Worm (Caenorhabditis elegans) whole organism, L4 larva: ENCODE measurements around the gene unc-24.
"Not testable (repeated sequence)": the region's sequence is repeated elsewhere in the genome, so short reads cannot be mapped to it uniquely, and the experiment has no call there.

Source experiments
- F37D6.2 ChIP-seq: sonication (generic microtip); optimal IDR thresholded peaks from 2 replicates; lab custom pipeline; 2016; ENCODE audit warnings: mild to moderate bottlenecking, missing genetic modification characterization, missing compliant biosample characterization
- F44E2.7 ChIP-seq: fragments of 200-800 bp; sonication (Bioruptor generic); IDR thresholded peaks from 2 replicates; pipeline ENCODE4 v2.1.2; 2022; ENCODE audit warnings: missing genetic modification characterization, missing compliant biosample characterization
- F49E8.2 ChIP-seq: sonication (generic microtip); optimal IDR thresholded peaks from 2 replicates; lab custom pipeline; 2016; ENCODE audit warnings: missing compliant biosample characterization, mild to moderate bottlenecking, missing genetic modification characterization, borderline replicate concordance
- T20F7.1 ChIP-seq: fragments of 200-800 bp; sonication (Bioruptor generic); optimal IDR thresholded peaks from 2 replicates; lab custom pipeline; 2018; ENCODE audit warnings: mild to moderate bottlenecking, missing genetic modification characterization, missing compliant biosample characterization
- T26A8.4 ChIP-seq: fragments of 200-800 bp; sonication (Bioruptor generic); IDR thresholded peaks from 2 replicates; pipeline ENCODE4 v1.3.6; 2022; ENCODE audit warnings: missing genetic modification characterization, missing compliant biosample characterization
- Y75B8A.6 ChIP-seq: fragments of 200-800 bp; sonication (Bioruptor generic); IDR thresholded peaks from 2 replicates; pipeline ENCODE4 v1.3.6; 2022; ENCODE audit warnings: missing genetic modification reagents, missing genetic modification characterization, missing compliant biosample characterization
- aha-1 ChIP-seq: fragments of 150-350 bp; peaks from one replicate; lab custom pipeline; 2014; ENCODE audit warnings: missing biosample characterization, missing genetic modification characterization
- ceh-20 ChIP-seq: fragments of 200-800 bp; sonication (Bioruptor generic); IDR thresholded peaks from 2 replicates; pipeline ENCODE4 v1.3.6; 2022; ENCODE audit warnings: missing genetic modification reagents, missing genetic modification characterization, missing compliant biosample characterization
- ctbp-1 ChIP-seq: fragments of 200-800 bp; sonication (Bioruptor generic); IDR thresholded peaks from 2 replicates; pipeline ENCODE4 v1.3.6; 2022; ENCODE audit warnings: missing genetic modification reagents, missing genetic modification characterization, missing compliant biosample characterization
- daf-16 ChIP-seq, 3 experiments: sonication (generic microtip); optimal IDR thresholded peaks; 2 replicates each; lab custom pipeline; 2016 to 2017; ENCODE audit warnings: missing genetic modification characterization in 3 of 3, missing genetic modification reagents in 3 of 3, mild to moderate bottlenecking in 2 of 3, missing compliant biosample characterization in 2 of 3, missing biosample characterization in 1 of 3, moderate library complexity in 1 of 3
- dpl-1 ChIP-seq: fragments of 150-350 bp; optimal IDR thresholded peaks from 2 replicates; lab custom pipeline; 2014; ENCODE audit warnings: missing biosample characterization, missing genetic modification reagents, missing genetic modification characterization
- duxl-1 ChIP-seq: sonication (generic microtip); optimal IDR thresholded peaks from 2 replicates; lab custom pipeline; 2016; ENCODE audit warnings: mild to moderate bottlenecking, missing genetic modification characterization, moderate library complexity, missing compliant biosample characterization; ENCODE audit not compliant: poor library complexity
- dve-1 ChIP-seq: sonication (generic microtip); optimal IDR thresholded peaks from 2 replicates; lab custom pipeline; 2017; ENCODE audit warnings: antibody characterized with exemption, mild to moderate bottlenecking, missing genetic modification characterization, missing compliant biosample characterization; ENCODE audit not compliant: insufficient read depth
- egl-43 ChIP-seq: fragments of 200-800 bp; sonication (Bioruptor generic); IDR thresholded peaks from 2 replicates; pipeline ENCODE4 v1.3.6; 2022; ENCODE audit warnings: missing genetic modification reagents, missing genetic modification characterization, missing compliant biosample characterization
- hlh-11 ChIP-seq: fragments of 200-800 bp; sonication (Bioruptor generic); optimal IDR thresholded peaks from 2 replicates; lab custom pipeline; 2018; ENCODE audit warnings: mild to moderate bottlenecking, missing genetic modification characterization, missing compliant biosample characterization
- hlh-30 ChIP-seq: sonication (generic microtip); optimal IDR thresholded peaks from 2 replicates; lab custom pipeline; 2017; ENCODE audit warnings: antibody characterized with exemption, mild to moderate bottlenecking, missing genetic modification characterization, missing compliant biosample characterization; ENCODE audit not compliant: insufficient read depth
- hmg-1.1 ChIP-seq: fragments of 200-800 bp; sonication (Bioruptor generic); IDR thresholded peaks from 2 replicates; pipeline ENCODE4 v1.3.6; 2022; ENCODE audit warnings: missing genetic modification reagents, missing genetic modification characterization, missing compliant biosample characterization
- lim-7 ChIP-seq: fragments of 200-800 bp; sonication (Bioruptor generic); IDR thresholded peaks from 2 replicates; pipeline ENCODE4 v1.3.6; 2022; ENCODE audit warnings: missing genetic modification characterization, missing compliant biosample characterization
- lin-1 ChIP-seq: fragments of 200-800 bp; sonication (Bioruptor generic); IDR thresholded peaks from 2 replicates; pipeline ENCODE4 v1.3.6; 2022; ENCODE audit warnings: missing genetic modification reagents, missing genetic modification characterization, missing compliant biosample characterization
- lin-13 ChIP-seq: fragments of 150-350 bp; optimal IDR thresholded peaks from 2 replicates; lab custom pipeline; 2014; ENCODE audit warnings: missing biosample characterization, missing genetic modification reagents, missing genetic modification characterization
- madf-9 ChIP-seq: fragments of 200-800 bp; sonication (Bioruptor generic); conservative IDR thresholded peaks from 2 replicates; pipeline ENCODE4 v1.3.6; 2022; ENCODE audit warnings: missing genetic modification reagents, missing genetic modification characterization, missing compliant biosample characterization
- mep-1 ChIP-seq: fragments of 150-350 bp; sonication (generic microtip); optimal IDR thresholded peaks from 3 replicates; lab custom pipeline; 2014; ENCODE audit warnings: missing biosample characterization, missing genetic modification characterization
- mes-2 ChIP-seq: sonication (generic microtip); optimal IDR thresholded peaks from 2 replicates; lab custom pipeline; 2016; ENCODE audit warnings: missing genotype, mild to moderate bottlenecking, missing genetic modification characterization, missing compliant biosample characterization; ENCODE audit not compliant: poor library complexity, severe bottlenecking
- mxl-3 ChIP-seq: fragments of 200-800 bp; sonication (Bioruptor generic); optimal IDR thresholded peaks from 2 replicates; lab custom pipeline; 2018; ENCODE audit warnings: mild to moderate bottlenecking, missing genetic modification characterization, missing compliant biosample characterization
- nhr-237 ChIP-seq: sonication (generic microtip); optimal IDR thresholded peaks from 2 replicates; lab custom pipeline; 2017; ENCODE audit warnings: missing biosample characterization, missing genetic modification characterization
- nhr-25 ChIP-seq: sonication (generic microtip); optimal IDR thresholded peaks from 2 replicates; lab custom pipeline; 2017; ENCODE audit warnings: missing genetic modification characterization, mild to moderate bottlenecking, missing compliant biosample characterization, antibody characterized with exemption, moderate library complexity, borderline replicate concordance; ENCODE audit not compliant: insufficient read depth
- nhr-28 ChIP-seq: fragments of 150-350 bp; optimal IDR thresholded peaks from 2 replicates; lab custom pipeline; 2014; ENCODE audit warnings: missing biosample characterization, missing genetic modification characterization
- nhr-42 ChIP-seq: fragments of 200-800 bp; sonication (Bioruptor generic); IDR thresholded peaks from 2 replicates; pipeline ENCODE4 v1.3.6; 2022; ENCODE audit warnings: missing genetic modification characterization, missing compliant biosample characterization
- nhr-6 ChIP-seq: fragments of 150-350 bp; optimal IDR thresholded peaks from 2 replicates; lab custom pipeline; 2014; ENCODE audit warnings: missing biosample characterization, missing genetic modification characterization
- rbr-2 ChIP-seq: sonication (generic microtip); optimal IDR thresholded peaks from 2 replicates; lab custom pipeline; 2016; ENCODE audit warnings: missing genotype, missing genetic modification characterization, missing compliant biosample characterization
- snpc-1.2 ChIP-seq: fragments of 200-800 bp; sonication (Bioruptor generic); IDR thresholded peaks from 2 replicates; pipeline ENCODE4 v1.3.6; 2022; ENCODE audit warnings: missing genetic modification reagents, missing genetic modification characterization, missing compliant biosample characterization
- spr-1 ChIP-seq: sonication (generic microtip); optimal IDR thresholded peaks from 2 replicates; lab custom pipeline; 2016; ENCODE audit warnings: mild to moderate bottlenecking, missing genetic modification characterization, missing compliant biosample characterization
- tag-97 ChIP-seq: fragments of 200-800 bp; sonication (Bioruptor generic); IDR thresholded peaks from 2 replicates; pipeline ENCODE4 v1.3.6; 2022; ENCODE audit warnings: missing genetic modification characterization, missing compliant biosample characterization
- tra-1 ChIP-seq: fragments of 200-800 bp; sonication (Bioruptor generic); IDR thresholded peaks from 2 replicates; pipeline ENCODE4 v1.3.6; 2022; ENCODE audit warnings: missing genetic modification reagents, missing genetic modification characterization, missing compliant biosample characterization
- unc-130 ChIP-seq: sonication (generic microtip); optimal IDR thresholded peaks from 2 replicates; lab custom pipeline; 2016; ENCODE audit warnings: missing genetic modification reagents, missing genetic modification characterization, missing compliant biosample characterization
- unc-62 ChIP-seq, 3 experiments: fragments of 150-350 bp in 1 of 3; sonication (generic microtip); optimal IDR thresholded peaks in 2 of 3; peaks in 1 of 3; 1 replicate in 1 of 3; 2 replicates in 2 of 3; lab custom pipeline; 2014 to 2017; ENCODE audit warnings: missing biosample characterization in 3 of 3, missing genetic modification characterization in 3 of 3, missing genetic modification reagents in 3 of 3, missing genotype in 1 of 3
- vab-7 ChIP-seq: fragments of 200-800 bp; sonication (Bioruptor generic); IDR thresholded peaks from 2 replicates; pipeline ENCODE4 v1.3.6; 2022; ENCODE audit warnings: missing genetic modification reagents, missing genetic modification characterization, missing compliant biosample characterization
- zag-1 ChIP-seq: fragments of 150-350 bp; optimal IDR thresholded peaks from 2 replicates; lab custom pipeline; 2014; ENCODE audit warnings: missing biosample characterization, missing genetic modification characterization
- zfp-3 ChIP-seq: fragments of 200-800 bp; sonication (Bioruptor generic); conservative IDR thresholded peaks from 2 replicates; pipeline ENCODE4 v1.3.6; 2022; ENCODE audit warnings: missing genetic modification reagents, missing genetic modification characterization, missing compliant biosample characterization

The unc-24 gene

ce11 chrIV:7940919-7941318 is 38.8 kb upstream of the unc-24 start, which contains the start of gene exc-9:
Gene exc-9 (minus strand): TSS chrIV:7941019.
- no peak for TF ChIP-seq zag-1 (tag; lab: Kevin White, UChicago)
- no peak for TF ChIP-seq tag-97
- TF ChIP-seq vab-7 (GFP tag; lab: Robert Waterston, UW): no peak
- TF ChIP-seq F44E2.7: no peak
- TF ChIP-seq F49E8.2 (tag; lab: Kevin White, UChicago): no peak

- TF ChIP-seq dve-1 (tag; lab: Kevin White, UChicago) (no peak), unc-62 (GFP tag; optimal IDR thresholded peaks at IDR 0.05 in 1 of 2; lab: Kevin White, UChicago) (peak in 1 of 2 experiments; percentile 61), unc-62 (tag; optimal IDR thresholded peaks at IDR 0.05; lab: Kevin White, UChicago) (no peak), nhr-25 (tag; lab: Kevin White, UChicago) (no peak), mep-1 (tag; lab: Kevin White, UChicago) (peak; percentile 28), hlh-30 (peak; percentile 57)
Measured at ce11 chrIV:7943272-7943671, 36.4 kb upstream of the unc-24 start.

- no peak for TF ChIP-seq nhr-237 (tag; lab: Kevin White, UChicago)
- TF ChIP-seq mes-2 (tag; lab: Kevin White, UChicago): peak; percentile 12
- peak; percentile 71 for TF ChIP-seq T20F7.1 (GFP tag; lab: Kevin White, UChicago)
Measured at ce11 chrIV:7946457-7946856, 33.2 kb upstream of the unc-24 start, which contains the start of gene czw-1. Gene czw-1 (minus strand): TSS chrIV:7946825.

- peak; percentile 94 for TF ChIP-seq hmg-1.1 (GFP tag; lab: Robert Waterston, UW)
- TF ChIP-seq lim-7 (GFP tag; lab: Robert Waterston, UW): peak; percentile 50; the same call in 1 of the 2 replicates
- TF ChIP-seq F37D6.2 (tag; lab: Kevin White, UChicago): peak; percentile 27
- peak; percentile 29 for TF ChIP-seq spr-1 (tag; lab: Kevin White, UChicago)
- TF ChIP-seq vab-7 (GFP tag; lab: Robert Waterston, UW): peak; percentile 96
- peak; percentile 71; the same call in 1 of the 2 replicates for TF ChIP-seq madf-9 (GFP tag; lab: Robert Waterston, UW)
- peak; percentile 68 for TF ChIP-seq hlh-11 (tag; lab: Kevin White, UChicago)
- peak; percentile 91 for TF ChIP-seq mes-2 (tag; lab: Kevin White, UChicago)
- not testable (repeated sequence) for TF ChIP-seq daf-16 (GFP tag; optimal IDR thresholded peaks at IDR 0.05; lab: Kevin White, UChicago); unc-62 (tag; optimal IDR thresholded peaks at IDR 0.05; lab: Kevin White, UChicago)
- TF ChIP-seq daf-16 (tag; optimal IDR thresholded peaks at IDR 0.05; lab: Kevin White, UChicago): peak; percentile 13
- TF ChIP-seq tra-1 (GFP tag; lab: Robert Waterston, UW): peak; percentile 87; the same call in 1 of the 2 replicates
- peak; percentile 5 for TF ChIP-seq duxl-1 (tag; lab: Kevin White, UChicago)
- peak; percentile 90 for TF ChIP-seq ceh-20
- TF ChIP-seq zfp-3 (GFP tag; lab: Robert Waterston, UW): peak; percentile 80
- TF ChIP-seq T26A8.4 (GFP tag; lab: Robert Waterston, UW): peak; percentile 81
- peak; percentile 85 for TF ChIP-seq snpc-1.2
- TF ChIP-seq nhr-42 (GFP tag; lab: Robert Waterston, UW): peak; percentile 83; the same call in 1 of the 2 replicates
- TF ChIP-seq dpl-1 (GFP tag; lab: Kevin White, UChicago): peak; percentile 73
- TF ChIP-seq dve-1 (tag; lab: Kevin White, UChicago): peak; percentile 54
- peak; percentile 52 for TF ChIP-seq F49E8.2 (tag; lab: Kevin White, UChicago)
- TF ChIP-seq mep-1 (tag; lab: Kevin White, UChicago): peak; percentile 45
- TF ChIP-seq unc-62 (GFP tag; optimal IDR thresholded peaks at IDR 0.05 in 1 of 2; lab: Kevin White, UChicago): peak in 1 of 2 experiments; percentile 45
- TF ChIP-seq unc-130 (GFP tag; lab: Kevin White, UChicago): peak; percentile 83
- TF ChIP-seq Y75B8A.6 (GFP tag; lab: Robert Waterston, UW): 0 out of 2 replicates have a peak, but pooled peaks have one; percentile 39
- peak; percentile 30 for TF ChIP-seq mxl-3 (GFP tag; lab: Kevin White, UChicago)
- peak; percentile 4 for TF ChIP-seq nhr-28 (tag; lab: Kevin White, UChicago)
- peak; percentile 74 for TF ChIP-seq rbr-2 (tag; lab: Kevin White, UChicago)
- peak; percentile 32 for TF ChIP-seq lin-13 (GFP tag; lab: Kevin White, UChicago)
- TF ChIP-seq T20F7.1 (GFP tag; lab: Kevin White, UChicago): peak; percentile 79
- peak; percentile 85 for TF ChIP-seq lin-1 (GFP tag; lab: Robert Waterston, UW)
- peak; percentile 95 for TF ChIP-seq aha-1 (tag; lab: Kevin White, UChicago)
- peak; percentile 68 for TF ChIP-seq nhr-6 (tag; lab: Kevin White, UChicago)
- peak; percentile 86 for TF ChIP-seq egl-43 (GFP tag; lab: Robert Waterston, UW)
- TF ChIP-seq ctbp-1 (GFP tag; lab: Robert Waterston, UW): peak; percentile 87
Measured at ce11 chrIV:7946899-7947499, 32.7 kb upstream of the unc-24 start, which contains the start of gene F20D12.12. Gene F20D12.12 (plus strand): TSS chrIV:7947440.
